Fruit fly (Drosophila melanogaster): Measurements from ENCODE around the gene CG1529.

Gene CG1529

DNA sequence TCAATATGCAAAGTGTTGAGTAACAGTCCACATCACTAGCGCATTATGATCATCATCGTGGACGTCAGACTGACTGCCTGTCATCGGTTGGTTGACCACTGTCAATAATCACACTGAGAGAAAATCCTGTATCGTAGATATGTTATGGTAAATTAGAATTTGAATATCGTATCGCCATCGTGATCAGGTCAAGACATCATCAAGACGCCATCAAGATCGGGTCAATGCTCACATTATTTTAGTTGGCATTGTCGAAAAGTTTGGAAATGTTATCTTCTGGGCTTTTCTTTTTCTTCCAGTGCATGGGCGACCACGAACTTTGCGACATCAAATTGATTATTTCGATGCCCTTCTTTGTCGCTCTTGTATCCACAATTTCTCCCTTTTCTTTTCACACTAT, 27.2 kb upstream of the CG1529 start (continued):
- TF ChIP-seq E2f2 (GFP tag; IDR thresholded peaks at IDR 0.05) (peak; percentile 72), insv (GFP tag; optimal IDR thresholded peaks at IDR 0.05) (peak in 1 of 2 experiments; percentile 23), onecut (GFP tag; IDR thresholded peaks at IDR 0.05) (peak; percentile 90), CG33213 (GFP tag; optimal IDR thresholded peaks at IDR 0.05) (peak; percentile 88), Hand (GFP tag; optimal IDR thresholded peaks at IDR 0.05) (peak; percentile 60), Sox100B (GFP tag; optimal IDR thresholded peaks at IDR 0.05) (peak; percentile 86), Lhr (GFP tag; optimal IDR thresholded peaks at IDR 0.05) (peak; percentile 72), tio (GFP tag; optimal IDR thresholded peaks at IDR 0.05) (peak; percentile 82), run (tag; optimal IDR thresholded peaks at IDR 0.05) (peak; percentile 91), CG32772 (GFP tag; IDR thresholded peaks at IDR 0.05) (peak; percentile 67), pan (optimal IDR thresholded peaks at IDR 0.05) (no peak), pan (GFP tag; optimal IDR thresholded peaks at IDR 0.05 in 1 of 2, IDR thresholded peaks at IDR 0.05 in 1 of 2) (peak in 1 of 2 experiments; percentile 82), CG33557 (GFP tag; optimal IDR thresholded peaks at IDR 0.05) (peak; percentile 85), tap (tag; optimal IDR thresholded peaks at IDR 0.05) (peak; percentile 81), Ets65A (GFP tag) (peak; percentile 98), Ets97D (GFP tag; optimal IDR thresholded peaks at IDR 0.05) (peak; percentile 77), Dll (GFP tag; IDR thresholded peaks at IDR 0.05; ENCODE audit: partially characterized antibody) (no peak), ara (GFP tag; IDR thresholded peaks at IDR 0.05) (peak; percentile 84), toy (GFP tag; IDR thresholded peaks at IDR 0.05) (no peak), CG12391 (tag; optimal IDR thresholded peaks at IDR 0.05) (peak; percentile 93), CG31388 (GFP tag; optimal IDR thresholded peaks at IDR 0.05) (peak; percentile 72), CG15011 (GFP tag; optimal IDR thresholded peaks at IDR 0.05) (peak; percentile 56), CG4617 (GFP tag; optimal IDR thresholded peaks at IDR 0.05; ENCODE audit: borderline replicate concordance) (peak; percentile 60), CG1233 (GFP tag; optimal IDR thresholded peaks at IDR 0.05) (peak; percentile 86), h (optimal IDR thresholded peaks at IDR 0.05) (no peak), Asciz (GFP tag; optimal IDR thresholded peaks at IDR 0.05) (peak; percentile 91), oc (tag; optimal IDR thresholded peaks at IDR 0.05) (peak; percentile 93), H15 (GFP tag; IDR thresholded peaks at IDR 0.05) (peak; percentile 80), CG16815 (GFP tag; optimal IDR thresholded peaks at IDR 0.05) (peak; percentile 75), bowl (GFP tag; IDR thresholded peaks at IDR 0.05) (peak; percentile 37; the same call in 1 of the 2 replicates), CoRest (tag; optimal IDR thresholded peaks at IDR 0.05) (peak; percentile 93), Mrtf (GFP tag; IDR thresholded peaks at IDR 0.05) (peak; percentile 80), CkIIα-i1 (GFP tag; IDR thresholded peaks at IDR 0.05) (peak; percentile 47; the same call in 1 of the 2 replicates), HmgZ (tag; optimal IDR thresholded peaks at IDR 0.05) (peak; percentile 90), tgo (GFP tag; IDR thresholded peaks at IDR 0.05) (peak; percentile 84), CG2889 (GFP tag; IDR thresholded peaks at IDR 0.05) (peak; percentile 75), Myb (GFP tag; optimal IDR thresholded peaks at IDR 0.05) (peak; percentile 75), Ptx1 (GFP tag; IDR thresholded peaks at IDR 0.05) (peak; percentile 88), lov (optimal IDR thresholded peaks at IDR 0.05) (no peak), lov (GFP tag; IDR thresholded peaks at IDR 0.05) (peak; percentile 80; the same call in 2 of the 3 replicates), otp (GFP tag; IDR thresholded peaks at IDR 0.05) (peak; percentile 77; the same call in 2 of the 3 replicates), pzg (GFP tag; optimal IDR thresholded peaks at IDR 0.05) (no peak), fu2 (GFP tag; optimal IDR thresholded peaks at IDR 0.05) (peak; percentile 88), her (GFP tag; optimal IDR thresholded peaks at IDR 0.05) (peak; percentile 91), CG6765 (GFP tag; optimal IDR thresholded peaks at IDR 0.05) (peak; percentile 80), CG7786 (GFP tag; optimal IDR thresholded peaks at IDR 0.05) (peak; percentile 91), CG7556 (GFP tag; optimal IDR thresholded peaks at IDR 0.05) (peak; percentile 91), CG8089 (GFP tag; optimal IDR thresholded peaks at IDR 0.05) (peak; percentile 87), CG11398 (GFP tag; optimal IDR thresholded peaks at IDR 0.05) (peak; percentile 92), CG14860 (GFP tag; IDR thresholded peaks at IDR 0.05; ENCODE audit: partially characterized antibody) (no peak), p53 (GFP tag; optimal IDR thresholded peaks at IDR 0.05) (peak; percentile 80), ATbp (GFP tag; optimal IDR thresholded peaks at IDR 0.05) (peak; percentile 94)

Measured in whole organism, embryonic.